Fruit fly (Drosophila melanogaster): ENCODE data around the gene C3G.
A peak's percentile ranks its signal among the peaks of the same experiment; 100 is the strongest.

C3G gene

dm6 chrX:6800726-6801296 is 2.6 kb downstream of the C3G start (continued):
- TF ChIP-seq exex (tag; optimal IDR thresholded peaks at IDR 0.05) (peak; percentile 71), dmrt99B (tag; optimal IDR thresholded peaks at IDR 0.05) (peak; percentile 50), CG42726 (GFP tag; IDR thresholded peaks at IDR 0.05; ENCODE audit: partially characterized antibody) (no peak), tll (GFP tag; optimal IDR thresholded peaks at IDR 0.05) (no peak), CG18262 (tag; optimal IDR thresholded peaks at IDR 0.05) (peak; percentile 35), CG32532 (GFP tag; IDR thresholded peaks at IDR 0.05) (peak; percentile 43; the same call in 1 of the 2 replicates), sr (GFP tag; IDR thresholded peaks at IDR 0.05) (no peak), vvl (GFP tag; IDR thresholded peaks at IDR 0.05) (peak; percentile 46), slbo (GFP tag; IDR thresholded peaks at IDR 0.05) (peak; percentile 32; the same call in 1 of the 2 replicates), HLHmδ (GFP tag; optimal IDR thresholded peaks at IDR 0.05) (no peak), Dad (GFP tag; optimal IDR thresholded peaks at IDR 0.05) (no peak), CG9817 (tag; optimal IDR thresholded peaks at IDR 0.05) (no peak), CG11560 (tag; IDR thresholded peaks at IDR 0.05) (no peak), hbn (GFP tag; IDR thresholded peaks at IDR 0.05; ENCODE audit: partially characterized antibody) (no peak), br (optimal IDR thresholded peaks at IDR 0.05) (no peak), Dek (tag; optimal IDR thresholded peaks at IDR 0.05) (peak; percentile 29), ranshi (GFP tag; IDR thresholded peaks at IDR 0.05) (no peak), klu (GFP tag; IDR thresholded peaks at IDR 0.05) (no peak), CG6791 (GFP tag; IDR thresholded peaks at IDR 0.05; ENCODE audit: partially characterized antibody) (no peak)

- TF ChIP-seq mirr (GFP tag; optimal IDR thresholded peaks at IDR 0.05) (peak; percentile 10), Med (GFP tag) (peak; percentile 12), CG9797 (GFP tag; optimal IDR thresholded peaks at IDR 0.05) (no peak), mld (GFP tag; IDR thresholded peaks at IDR 0.05; ENCODE audit: partially characterized antibody) (no peak), CG31388 (GFP tag; optimal IDR thresholded peaks at IDR 0.05) (no peak), Hr51 (GFP tag; optimal IDR thresholded peaks at IDR 0.05) (peak in 1 of 2 experiments; percentile 10), CG2678 (tag; optimal IDR thresholded peaks at IDR 0.05) (peak; percentile 25), chinmo (GFP tag; IDR thresholded peaks at IDR 0.05; ENCODE audit: partially characterized antibody) (0 out of 4 replicates have a peak, but pooled peaks have one; percentile 26), CG15269 (tag; optimal IDR thresholded peaks at IDR 0.05) (peak; percentile 21), CG3281 (GFP tag; optimal IDR thresholded peaks at IDR 0.05) (peak; percentile 10), Dip2 (GFP tag; IDR thresholded peaks at IDR 0.05) (no peak), CG13296 (GFP tag; optimal IDR thresholded peaks at IDR 0.05) (peak; percentile 57), CG12071 (GFP tag; optimal IDR thresholded peaks at IDR 0.05) (peak; percentile 25), Deaf1 (tag; optimal IDR thresholded peaks at IDR 0.05) (no peak), CG13424 (tag; optimal IDR thresholded peaks at IDR 0.05) (peak; percentile 10), her (GFP tag; optimal IDR thresholded peaks at IDR 0.05) (no peak), sens (GFP tag) (peak; percentile 54), CG10654 (GFP tag; optimal IDR thresholded peaks at IDR 0.05) (no peak), dmrt11E (tag; optimal IDR thresholded peaks at IDR 0.05) (no peak), CG13123 (GFP tag; optimal IDR thresholded peaks at IDR 0.05) (no peak), hb (GFP tag; IDR thresholded peaks at IDR 0.05; ENCODE audit: partially characterized antibody) (no peak), CG8290 (GFP tag; optimal IDR thresholded peaks at IDR 0.05) (no peak), CG8290 (tag; optimal IDR thresholded peaks at IDR 0.05) (peak in 1 of 2 experiments; percentile 49), tin (GFP tag; optimal IDR thresholded peaks at IDR 0.05) (no peak), CG2875 (GFP tag; optimal IDR thresholded peaks at IDR 0.05) (no peak), CG9609 (GFP tag; optimal IDR thresholded peaks at IDR 0.05) (no peak), sug (tag; optimal IDR thresholded peaks at IDR 0.05) (peak; percentile 0), dati (GFP tag; IDR thresholded peaks at IDR 0.05) (no peak)
These were observed 4.0 kb downstream of the C3G start for dm6 chrX:6799261-6800022.

All from whole organism, embryonic.